Fruit fly (Drosophila melanogaster) whole organism, pupa: Measurements from ENCODE around the gene CG14269.

Source experiments
- CG10348 ChIP-seq: fragments of 200-800 bp; sonication (Bioruptor generic); IDR thresholded peaks from 2 replicates; pipeline ENCODE4 v1.3.6; 2022; ENCODE audit warnings: missing biosample characterization, missing genetic modification characterization
- CG12605 ChIP-seq: fragments of 200-800 bp; sonication (Bioruptor generic); IDR thresholded peaks from 2 replicates; pipeline ENCODE4 v1.3.6; 2022; ENCODE audit warnings: missing biosample characterization, missing genetic modification characterization
- CG13204 ChIP-seq: fragments of 200-800 bp; sonication (Bioruptor generic); optimal IDR thresholded peaks from 2 replicates; lab custom pipeline; 2018; ENCODE audit warnings: missing biosample characterization, mild to moderate bottlenecking, missing genetic modification characterization, moderate library complexity
- CG14655 ChIP-seq: fragments of 200-800 bp; sonication (Bioruptor generic); optimal IDR thresholded peaks from 3 replicates; lab custom pipeline; 2017; ENCODE audit warnings: mild to moderate bottlenecking, missing biosample characterization, missing genetic modification reagents, missing genetic modification characterization
- CG15710 ChIP-seq: fragments of 200-800 bp; sonication (Bioruptor generic); optimal IDR thresholded peaks from 2 replicates; lab custom pipeline; 2018; ENCODE audit warnings: missing biosample characterization, mild to moderate bottlenecking, missing genetic modification characterization, moderate library complexity
- CG17806 ChIP-seq: fragments of 200-800 bp; sonication (Bioruptor generic); optimal IDR thresholded peaks from 2 replicates; lab custom pipeline; 2018; ENCODE audit warnings: missing biosample characterization, mild to moderate bottlenecking, missing genetic modification characterization, moderate library complexity
- CG32121 ChIP-seq: fragments of 200-800 bp; sonication (Bioruptor generic); IDR thresholded peaks from 2 replicates; pipeline ENCODE4 v1.3.6; 2022; ENCODE audit warnings: missing biosample characterization, missing genetic modification characterization
- CG34367 ChIP-seq: fragments of 200-800 bp; sonication (Bioruptor generic); optimal IDR thresholded peaks from 2 replicates; lab custom pipeline; 2018; ENCODE audit warnings: missing biosample characterization, mild to moderate bottlenecking, missing genetic modification characterization
- CG4496 ChIP-seq: fragments of 200-800 bp; sonication (Bioruptor generic); IDR thresholded peaks from 3 replicates; pipeline ENCODE4 v1.3.6; 2022; ENCODE audit warnings: missing biosample characterization, missing genetic modification characterization
- CG8159 ChIP-seq: fragments of 200-800 bp; sonication (Bioruptor generic); optimal IDR thresholded peaks from 3 replicates; lab custom pipeline; 2018; ENCODE audit warnings: missing biosample characterization, mild to moderate bottlenecking, missing genetic modification characterization, moderate library complexity
- CG8301 ChIP-seq: fragments of 200-800 bp; sonication (Bioruptor generic); optimal IDR thresholded peaks from 2 replicates; lab custom pipeline; 2018; ENCODE audit warnings: missing biosample characterization, mild to moderate bottlenecking, missing genetic modification characterization
- CG9948 ChIP-seq: fragments of 200-800 bp; sonication (Bioruptor generic); optimal IDR thresholded peaks from 2 replicates; lab custom pipeline; 2018; ENCODE audit warnings: missing biosample characterization, mild to moderate bottlenecking, missing genetic modification characterization, moderate library complexity
- D1 ChIP-seq: fragments of 200-800 bp; sonication (Bioruptor generic); optimal IDR thresholded peaks from 2 replicates; lab custom pipeline; 2018; ENCODE audit warnings: missing biosample characterization, mild to moderate bottlenecking, missing genetic modification characterization, moderate library complexity
- EcR ChIP-seq: fragments of 200-800 bp; sonication (Bioruptor generic); optimal IDR thresholded peaks from 3 replicates; lab custom pipeline; 2019; ENCODE audit warnings: missing biosample characterization, missing genetic modification characterization, mild to moderate bottlenecking, moderate library complexity, missing genetic modification reagents
- Ets98B ChIP-seq: fragments of 200-800 bp; sonication (Bioruptor generic); IDR thresholded peaks from 2 replicates; pipeline ENCODE4 v1.3.6; 2022; ENCODE audit warnings: missing biosample characterization, missing genetic modification characterization
- Pif1A ChIP-seq: fragments of 200-800 bp; sonication (Bioruptor generic); optimal IDR thresholded peaks from 3 replicates; lab custom pipeline; 2016; ENCODE audit warnings: missing biosample characterization, missing genetic modification characterization
- Pif1B ChIP-seq: fragments of 200-800 bp; sonication (Bioruptor generic); optimal IDR thresholded peaks from 3 replicates; lab custom pipeline; 2016; ENCODE audit warnings: missing biosample characterization, missing genetic modification characterization
- Snoo ChIP-seq: fragments of 200-800 bp; sonication (Bioruptor generic); optimal IDR thresholded peaks from 3 replicates; lab custom pipeline; 2017; ENCODE audit warnings: missing biosample characterization, mild to moderate bottlenecking, missing genetic modification characterization, inconsistent platforms
- fd96Ca ChIP-seq: fragments of 200-800 bp; sonication (Bioruptor generic); IDR thresholded peaks from 3 replicates; pipeline ENCODE4 v1.3.6; 2022; ENCODE audit warnings: missing biosample characterization, missing genetic modification characterization
- gl ChIP-seq: fragments of 200-800 bp; sonication (Bioruptor generic); optimal IDR thresholded peaks from 2 replicates; lab custom pipeline; 2018; ENCODE audit warnings: missing biosample characterization, mild to moderate bottlenecking, missing genetic modification characterization
- rn ChIP-seq: fragments of 200-800 bp; sonication (Bioruptor generic); IDR thresholded peaks from 2 replicates; pipeline ENCODE4 v1.3.6; 2022; ENCODE audit warnings: missing biosample characterization, missing genetic modification characterization

Gene CG14269

dm6 chrX:3426803-3427613 is 8.6 kb downstream of the CG14269 start:
- no peak for TF ChIP-seq CG8159
- TF ChIP-seq Snoo, result no peak
- no peak for TF ChIP-seq Pif1B (GFP tag; lab: Kevin White, UChicago)
- no peak for TF ChIP-seq Ets98B (GFP tag; lab: Robert Waterston, UW)
- no peak for TF ChIP-seq EcR (GFP tag; lab: Kevin White, UChicago)
- TF ChIP-seq CG15710 (tag; lab: Kevin White, UChicago), result no peak

DNA sequence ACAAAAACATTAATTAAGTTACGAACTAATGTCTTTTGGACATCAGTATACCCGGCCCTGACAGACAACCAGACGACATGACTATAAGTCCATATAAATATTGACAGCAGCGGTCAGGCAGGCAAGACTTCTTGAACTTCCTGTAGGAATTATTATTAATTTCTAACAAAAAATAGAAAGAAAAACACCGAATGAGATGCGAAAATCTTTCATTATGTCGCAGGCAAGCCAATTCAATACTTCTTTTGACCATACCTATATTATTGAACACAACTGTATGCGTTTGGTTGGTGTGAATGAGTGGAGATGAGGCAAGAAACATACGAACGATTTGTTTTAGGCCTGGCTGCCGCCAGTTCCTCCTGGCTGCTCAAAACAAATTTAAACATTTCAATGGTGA is 10.6 kb downstream of the CG14269 start:
- TF ChIP-seq D1 (tag; lab: Kevin White, UChicago) (no peak), CG10348 (no peak), fd96Ca (no peak), CG32121 (GFP tag; lab: Robert Waterston, UW) (peak; percentile 23; the same call in 1 of the 2 replicates), rn (GFP tag; lab: Robert Waterston, UW) (0 out of 2 replicates have a peak, but pooled peaks have one; percentile 25), CG13204 (GFP tag; lab: Kevin White, UChicago) (no peak), EcR (GFP tag; lab: Kevin White, UChicago) (no peak), Snoo (peak; percentile 14), CG4496 (GFP tag; lab: Robert Waterston, UW) (peak; percentile 76), CG8301 (tag; lab: Kevin White, UChicago) (peak; percentile 45), CG34367 (peak; percentile 2), gl (no peak), Ets98B (GFP tag; lab: Robert Waterston, UW) (peak; percentile 32), CG15710 (tag; lab: Kevin White, UChicago) (peak; percentile 29), Pif1A (GFP tag; lab: Kevin White, UChicago) (peak; percentile 62), Pif1B (GFP tag; lab: Kevin White, UChicago) (peak; percentile 45), CG12605 (GFP tag; lab: Robert Waterston, UW) (peak; percentile 15; the same call in 1 of the 2 replicates), CG14655 (peak; percentile 59), CG8159 (peak; percentile 50), CG9948 (tag; lab: Kevin White, UChicago) (peak; percentile 40), CG17806 (tag; lab: Kevin White, UChicago) (peak; percentile 41)

dm6 chrX:3423199-3423768 is 12.3 kb downstream of the CG14269 start:
- TF ChIP-seq CG8159, result no peak
- TF ChIP-seq CG14655, result peak; percentile 71
- TF ChIP-seq fd96Ca, result peak; percentile 91
- TF ChIP-seq Pif1B (GFP tag; lab: Kevin White, UChicago), result peak; percentile 54
- TF ChIP-seq CG32121 (GFP tag; lab: Robert Waterston, UW), result peak; percentile 90
- no peak for TF ChIP-seq gl
- no peak for TF ChIP-seq D1 (tag; lab: Kevin White, UChicago)
- no peak for TF ChIP-seq CG17806 (tag; lab: Kevin White, UChicago)
- TF ChIP-seq rn (GFP tag; lab: Robert Waterston, UW), result peak; percentile 51
- TF ChIP-seq CG15710 (tag; lab: Kevin White, UChicago), result no peak
- peak; percentile 90 for TF ChIP-seq Ets98B (GFP tag; lab: Robert Waterston, UW)
- TF ChIP-seq CG34367, result no peak
- TF ChIP-seq CG9948 (tag; lab: Kevin White, UChicago), result no peak
- TF ChIP-seq CG4496 (GFP tag; lab: Robert Waterston, UW), result peak; percentile 94
- TF ChIP-seq Pif1A (GFP tag; lab: Kevin White, UChicago), result peak; percentile 57
- TF ChIP-seq Snoo, result no peak
- peak; percentile 64; the same call in 1 of the 2 replicates for TF ChIP-seq CG12605 (GFP tag; lab: Robert Waterston, UW)
- TF ChIP-seq CG10348, result peak; percentile 65; the same call in 1 of the 2 replicates
- TF ChIP-seq EcR (GFP tag; lab: Kevin White, UChicago), result no peak
- peak; percentile 73 for TF ChIP-seq CG8301 (tag; lab: Kevin White, UChicago)
- TF ChIP-seq CG13204 (GFP tag; lab: Kevin White, UChicago), result peak; percentile 12

DNA sequence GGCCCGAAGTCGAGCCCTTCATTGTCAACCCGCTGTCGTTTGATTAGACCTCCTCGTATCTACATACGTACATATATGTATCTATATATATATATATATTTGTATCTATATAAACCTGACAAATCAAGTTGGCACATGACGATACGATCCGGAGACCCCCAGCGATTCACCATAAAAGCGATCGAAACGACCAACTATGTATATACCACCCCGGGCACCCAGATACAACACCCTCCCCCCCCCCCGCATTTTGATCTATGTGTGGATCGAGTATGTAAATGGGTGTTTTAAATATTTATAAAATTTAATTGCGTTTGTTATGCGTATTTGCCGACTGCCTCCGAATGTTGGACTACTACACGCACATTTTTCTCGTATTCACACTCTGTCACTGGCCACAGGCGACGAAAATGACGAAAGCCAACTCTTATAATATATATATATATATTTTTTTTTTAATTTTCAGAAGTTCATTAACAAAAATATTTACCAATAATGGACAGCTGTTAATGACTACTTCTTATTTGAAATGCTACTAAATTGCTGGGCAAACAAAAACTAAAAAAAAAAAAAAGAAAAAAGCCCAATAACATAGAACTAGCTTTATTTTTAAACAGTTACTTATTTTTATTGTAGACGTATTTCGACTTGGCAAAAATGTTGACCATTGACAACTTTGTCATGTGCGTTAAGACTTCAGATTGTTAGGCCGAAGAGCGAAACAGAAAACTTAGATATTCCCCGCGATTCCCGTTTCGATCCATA is 21.4 kb downstream of the CG14269 start:
- TF ChIP-seq CG32121 (GFP tag; lab: Robert Waterston, UW), result no peak
- TF ChIP-seq CG10348, result no peak
- no peak for TF ChIP-seq CG4496 (GFP tag; lab: Robert Waterston, UW)
- no peak for TF ChIP-seq rn (GFP tag; lab: Robert Waterston, UW)
- TF ChIP-seq CG13204 (GFP tag; lab: Kevin White, UChicago), result no peak
- TF ChIP-seq Pif1B (GFP tag; lab: Kevin White, UChicago), result no peak
- no peak for TF ChIP-seq fd96Ca
- no peak for TF ChIP-seq CG34367
- TF ChIP-seq CG12605 (GFP tag; lab: Robert Waterston, UW), result no peak
- TF ChIP-seq EcR (GFP tag; lab: Kevin White, UChicago), result no peak
- peak; percentile 21 for TF ChIP-seq D1 (tag; lab: Kevin White, UChicago)
- peak; percentile 31 for TF ChIP-seq CG17806 (tag; lab: Kevin White, UChicago)
- peak; percentile 42 for TF ChIP-seq CG15710 (tag; lab: Kevin White, UChicago)
- TF ChIP-seq Ets98B (GFP tag; lab: Robert Waterston, UW), result peak; percentile 29; the same call in 1 of the 2 replicates
- TF ChIP-seq Snoo, result no peak
- peak; percentile 64 for TF ChIP-seq CG14655
- TF ChIP-seq CG8301 (tag; lab: Kevin White, UChicago), result peak; percentile 20
- peak; percentile 34 for TF ChIP-seq Pif1A (GFP tag; lab: Kevin White, UChicago)
- TF ChIP-seq CG8159, result peak; percentile 16
- peak; percentile 16 for TF ChIP-seq CG9948 (tag; lab: Kevin White, UChicago)
- no peak for TF ChIP-seq gl
